Fruit fly (Drosophila melanogaster) whole organism, embryonic: ENCODE results near the gene CG34409.

Experiments
- B-H1 ChIP-seq: fragments of 200-800 bp; sonication (Bioruptor generic); IDR thresholded peaks from 3 replicates; pipeline ENCODE4 v1.3.6; 2022; ENCODE audit warnings: missing biosample characterization, missing genetic modification characterization
- BtbVII ChIP-seq: fragments of 200-800 bp; sonication (Bioruptor generic); optimal IDR thresholded peaks from 3 replicates; lab custom pipeline; 2017; ENCODE audit warnings: missing biosample characterization, mild to moderate bottlenecking, missing genetic modification characterization
- CG10431 ChIP-seq: fragments of 200-800 bp; sonication (Bioruptor generic); optimal IDR thresholded peaks from 3 replicates; lab custom pipeline; 2018; ENCODE audit warnings: missing biosample characterization, mild to moderate bottlenecking, missing genetic modification characterization
- CG12219 ChIP-seq: fragments of 200-800 bp; sonication (Bioruptor generic); optimal IDR thresholded peaks from 3 replicates; lab custom pipeline; 2018; ENCODE audit warnings: missing biosample characterization, mild to moderate bottlenecking, missing genetic modification characterization
- CG12744 ChIP-seq: fragments of 200-800 bp; sonication (Bioruptor generic); optimal IDR thresholded peaks from 2 replicates; lab custom pipeline; 2016; ENCODE audit warnings: missing biosample characterization, missing genetic modification characterization
- CG12942 ChIP-seq: fragments of 200-800 bp; sonication (Bioruptor generic); optimal IDR thresholded peaks from 3 replicates; lab custom pipeline; 2016; ENCODE audit warnings: missing biosample characterization, missing genetic modification characterization
- CG15269 ChIP-seq: fragments of 200-800 bp; sonication (Bioruptor generic); optimal IDR thresholded peaks from 2 replicates; lab custom pipeline; 2018; ENCODE audit warnings: missing biosample characterization, mild to moderate bottlenecking, missing genetic modification characterization, moderate library complexity
- CG1602 ChIP-seq: fragments of 200-800 bp; sonication (Bioruptor generic); optimal IDR thresholded peaks from 3 replicates; lab custom pipeline; 2016; ENCODE audit warnings: missing biosample characterization, missing genetic modification characterization
- CG16815 ChIP-seq: fragments of 200-800 bp; sonication (Bioruptor generic); optimal IDR thresholded peaks from 3 replicates; lab custom pipeline; 2017; ENCODE audit warnings: missing biosample characterization, mild to moderate bottlenecking, missing genetic modification characterization
- CG17328 ChIP-seq: fragments of 200-800 bp; sonication (Bioruptor generic); IDR thresholded peaks from 2 replicates; pipeline ENCODE4 v1.3.6; 2022; ENCODE audit warnings: missing biosample characterization, missing genetic modification characterization
- CG17385 ChIP-seq: fragments of 200-800 bp; sonication (Bioruptor generic); optimal IDR thresholded peaks from 3 replicates; lab custom pipeline; 2018; ENCODE audit warnings: missing biosample characterization, mild to moderate bottlenecking, missing genetic modification characterization
- CG18262 ChIP-seq: fragments of 200-800 bp; optimal IDR thresholded peaks from 3 replicates; lab custom pipeline; 2019; ENCODE audit warnings: missing biosample characterization, mild to moderate bottlenecking, missing genetic modification characterization, moderate library complexity
- CG18476 ChIP-seq: fragments of 200-800 bp; sonication (Bioruptor generic); optimal IDR thresholded peaks from 2 replicates; lab custom pipeline; 2016; ENCODE audit warnings: missing biosample characterization, mild to moderate bottlenecking, missing genetic modification characterization
- CG31365 ChIP-seq: fragments of 200-800 bp; sonication (Bioruptor generic); optimal IDR thresholded peaks from 2 replicates; lab custom pipeline; 2018; ENCODE audit warnings: missing biosample characterization, mild to moderate bottlenecking, missing genetic modification characterization
- CG4730 ChIP-seq: fragments of 200-800 bp; sonication (Bioruptor generic); IDR thresholded peaks from 2 replicates; pipeline ENCODE4 v1.3.6; 2022; ENCODE audit warnings: missing biosample characterization, missing genetic modification characterization
- CG6689 ChIP-seq: fragments of 200-800 bp; sonication (Bioruptor generic); IDR thresholded peaks from 2 replicates; pipeline ENCODE4 v1.3.6; 2022; ENCODE audit warnings: missing biosample characterization, missing genetic modification characterization
- CG7745 ChIP-seq: fragments of 200-800 bp; sonication (Bioruptor generic); optimal IDR thresholded peaks from 2 replicates; lab custom pipeline; 2018; ENCODE audit warnings: missing biosample characterization, mild to moderate bottlenecking, missing genetic modification characterization, moderate library complexity
- CG7786 ChIP-seq: fragments of 200-800 bp; sonication (Bioruptor generic); optimal IDR thresholded peaks from 2 replicates; lab custom pipeline; 2016; ENCODE audit warnings: missing biosample characterization, missing genetic modification characterization
- CG7987 ChIP-seq: fragments of 200-800 bp; sonication (Bioruptor generic); optimal IDR thresholded peaks from 2 replicates; lab custom pipeline; 2018; ENCODE audit warnings: missing biosample characterization, mild to moderate bottlenecking, missing genetic modification characterization, moderate library complexity
- CG9727 ChIP-seq: fragments of 200-800 bp; sonication (Bioruptor generic); optimal IDR thresholded peaks from 3 replicates; lab custom pipeline; 2017; ENCODE audit warnings: missing biosample characterization, mild to moderate bottlenecking, missing genetic modification characterization
- CoRest ChIP-seq: fragments of 200-800 bp; sonication (Bioruptor generic); optimal IDR thresholded peaks from 3 replicates; lab custom pipeline; 2018; ENCODE audit warnings: missing biosample characterization, mild to moderate bottlenecking, missing genetic modification characterization, moderate library complexity
- CrebB ChIP-seq: fragments of 200-800 bp; sonication (Bioruptor generic); optimal IDR thresholded peaks from 3 replicates; lab custom pipeline; 2018; ENCODE audit warnings: missing biosample characterization, mild to moderate bottlenecking, missing genetic modification characterization
- Dip2 ChIP-seq: fragments of 200-800 bp; sonication (Bioruptor generic); IDR thresholded peaks from 2 replicates; pipeline ENCODE4 v1.3.6; 2022; ENCODE audit warnings: missing biosample characterization, missing genetic modification characterization
- Doc3 ChIP-seq: fragments of 200-800 bp; sonication (Bioruptor generic); IDR thresholded peaks from 3 replicates; pipeline ENCODE4 v1.3.6; 2022; ENCODE audit warnings: missing biosample characterization, missing genetic modification characterization; ENCODE audit not compliant: partially characterized antibody
- ERR ChIP-seq: fragments of 200-800 bp; sonication (Bioruptor generic); optimal IDR thresholded peaks from 2 replicates; lab custom pipeline; 2016; ENCODE audit warnings: missing biosample characterization, missing genetic modification characterization
- Hmr ChIP-seq: fragments of 200-800 bp; sonication (Bioruptor generic); optimal IDR thresholded peaks from 3 replicates; lab custom pipeline; 2017; ENCODE audit warnings: mild to moderate bottlenecking, missing biosample characterization, missing genetic modification reagents, missing genetic modification characterization
- Hr3 ChIP-seq: fragments of 200-800 bp; sonication (Bioruptor generic); optimal IDR thresholded peaks from 3 replicates; lab custom pipeline; 2016; ENCODE audit warnings: missing biosample characterization, missing genetic modification characterization
- Hsf ChIP-seq: fragments of 200-800 bp; sonication (Bioruptor generic); optimal IDR thresholded peaks from 3 replicates; lab custom pipeline; 2016; ENCODE audit warnings: missing biosample characterization, missing genetic modification characterization
- Med ChIP-seq: fragments of 200-800 bp; sonication (Bioruptor generic); peaks from one replicate; lab custom pipeline; 2016; ENCODE audit warnings: missing biosample characterization, missing genetic modification characterization, mild to moderate bottlenecking, inconsistent platforms, moderate library complexity
- Mes4 ChIP-seq: fragments of 200-800 bp; sonication (Bioruptor generic); optimal IDR thresholded peaks from 2 replicates; lab custom pipeline; 2016; ENCODE audit warnings: missing biosample characterization, missing genetic modification characterization
- Neu2 ChIP-seq: fragments of 200-800 bp; sonication (Bioruptor generic); optimal IDR thresholded peaks from 3 replicates; lab custom pipeline; 2016; ENCODE audit warnings: missing biosample characterization, missing genetic modification characterization, borderline replicate concordance
- Oli ChIP-seq: fragments of 200-800 bp; sonication (Bioruptor generic); optimal IDR thresholded peaks from 2 replicates; lab custom pipeline; 2018; ENCODE audit warnings: missing biosample characterization, mild to moderate bottlenecking, missing genetic modification characterization, moderate library complexity
- Ravus ChIP-seq: fragments of 200-800 bp; sonication (Bioruptor generic); IDR thresholded peaks from 2 replicates; pipeline ENCODE4 v1.3.6; 2022; ENCODE audit warnings: missing biosample characterization, missing genetic modification characterization
- Usf ChIP-seq: fragments of 200-800 bp; sonication (Bioruptor generic); optimal IDR thresholded peaks from 2 replicates; lab custom pipeline; 2017; ENCODE audit warnings: missing genotype, missing biosample characterization, missing genetic modification characterization
- Xbp1 ChIP-seq: fragments of 200-800 bp; sonication (Bioruptor generic); optimal IDR thresholded peaks from 3 replicates; lab custom pipeline; 2016; ENCODE audit warnings: missing biosample characterization, mild to moderate bottlenecking, missing genetic modification characterization
- ci ChIP-seq: fragments of 200-800 bp; sonication (Bioruptor generic); IDR thresholded peaks from 3 replicates; pipeline ENCODE4 v1.3.6; 2022; ENCODE audit warnings: missing biosample characterization, missing genetic modification characterization
- crc ChIP-seq: fragments of 200-800 bp; sonication (Bioruptor generic); optimal IDR thresholded peaks from 2 replicates; lab custom pipeline; 2016; ENCODE audit warnings: missing biosample characterization, missing genetic modification characterization
- ems ChIP-seq: fragments of 200-800 bp; sonication (Bioruptor generic); optimal IDR thresholded peaks from 3 replicates; lab custom pipeline; 2016; ENCODE audit warnings: missing biosample characterization, missing genetic modification characterization
- fd96Cb ChIP-seq: fragments of 200-800 bp; sonication (Bioruptor generic); optimal IDR thresholded peaks from 2 replicates; lab custom pipeline; 2018; ENCODE audit warnings: missing biosample characterization, mild to moderate bottlenecking, missing genetic modification characterization, moderate library complexity
- gcm ChIP-seq: fragments of 200-800 bp; sonication (Bioruptor generic); optimal IDR thresholded peaks from 2 replicates; lab custom pipeline; 2019; ENCODE audit warnings: missing biosample characterization, mild to moderate bottlenecking, missing genetic modification characterization, moderate library complexity
- gcm2 ChIP-seq: fragments of 200-800 bp; sonication (Bioruptor generic); optimal IDR thresholded peaks from 2 replicates; lab custom pipeline; 2016; ENCODE audit warnings: missing biosample characterization, missing genetic modification characterization
- grau ChIP-seq: fragments of 200-800 bp; optimal IDR thresholded peaks from 3 replicates; lab custom pipeline; 2019; ENCODE audit warnings: missing biosample characterization, mild to moderate bottlenecking, missing genetic modification characterization, moderate library complexity
- inv ChIP-seq: fragments of 200-800 bp; sonication (Bioruptor generic); IDR thresholded peaks from 2 replicates; pipeline ENCODE4 v1.3.6; 2022; ENCODE audit warnings: missing biosample characterization, missing genetic modification characterization; ENCODE audit not compliant: partially characterized antibody
- lab ChIP-seq: fragments of 200-800 bp; sonication (Bioruptor generic); optimal IDR thresholded peaks from 3 replicates; lab custom pipeline; 2017; ENCODE audit warnings: missing biosample characterization, missing genetic modification characterization, mild to moderate bottlenecking, moderate library complexity, missing genetic modification reagents
- lov ChIP-seq, 2 experiments: fragments of 200-800 bp in 1 of 2; fragments of >200 bp in 1 of 2; sonication (Bioruptor generic) in 1 of 2; IDR thresholded peaks in 1 of 2; optimal IDR thresholded peaks in 1 of 2; 2 replicates in 1 of 2; 3 replicates in 1 of 2; pipeline versions ENCODE4 v1.3.6 to Lab custom; 2017 to 2022; ENCODE audit warnings: missing biosample characterization in 1 of 2, missing genetic modification characterization in 1 of 2
- otp ChIP-seq: fragments of 200-800 bp; sonication (Bioruptor generic); IDR thresholded peaks from 3 replicates; pipeline ENCODE4, ENCODE4 v1.3.6; 2022; ENCODE audit warnings: missing biosample characterization, missing genetic modification characterization
- repo ChIP-seq: fragments of 200-800 bp; sonication (Bioruptor generic); optimal IDR thresholded peaks from 2 replicates; lab custom pipeline; 2016; ENCODE audit warnings: missing biosample characterization, missing genetic modification characterization
- run ChIP-seq: fragments of 200-800 bp; sonication (Bioruptor generic); optimal IDR thresholded peaks from 3 replicates; lab custom pipeline; 2018; ENCODE audit warnings: missing biosample characterization, mild to moderate bottlenecking, missing genetic modification characterization
- sima ChIP-seq: fragments of 200-800 bp; sonication (Bioruptor generic); optimal IDR thresholded peaks from 2 replicates; lab custom pipeline; 2016; ENCODE audit warnings: missing biosample characterization, missing genetic modification characterization
- sr ChIP-seq: fragments of 200-800 bp; sonication (Bioruptor generic); IDR thresholded peaks from 3 replicates; pipeline ENCODE4 v1.3.6; 2022; ENCODE audit warnings: missing biosample characterization, missing genetic modification characterization
- zf30C ChIP-seq: fragments of 200-800 bp; sonication (Bioruptor generic); optimal IDR thresholded peaks from 3 replicates; lab custom pipeline; 2018; ENCODE audit warnings: missing biosample characterization, mild to moderate bottlenecking, missing genetic modification characterization
- zfh2 ChIP-seq: fragments of 200-800 bp; sonication (Bioruptor generic); optimal IDR thresholded peaks from 2 replicates; lab custom pipeline; 2016; ENCODE audit warnings: missing biosample characterization, missing genetic modification characterization

CG34409 gene

dm6 chr3R:9740713-9741112 is 5.5 kb downstream of the CG34409 start, which contains the start of gene Pnn (continued):
- TF ChIP-seq Hmr: no peak
- no peak for TF ChIP-seq BtbVII
- peak; percentile 86 for TF ChIP-seq inv (GFP tag; lab: Robert Waterston, UW)
- TF ChIP-seq CG12219: no peak
- peak; percentile 44 for TF ChIP-seq CG7745
- TF ChIP-seq run: no peak
- peak; percentile 6 for TF ChIP-seq Xbp1 (GFP tag; lab: Kevin White, UChicago)
- no peak for TF ChIP-seq CG18476
- no peak for TF ChIP-seq ERR (GFP tag; lab: Kevin White, UChicago)
- no peak for TF ChIP-seq CG12744 (GFP tag; lab: Kevin White, UChicago)
- no peak for TF ChIP-seq Hsf (GFP tag; lab: Kevin White, UChicago)
- no peak for TF ChIP-seq gcm2 (GFP tag; lab: Kevin White, UChicago)
- TF ChIP-seq sima: no peak
- TF ChIP-seq crc (GFP tag; lab: Kevin White, UChicago): no peak
- no peak for TF ChIP-seq CG1602
- TF ChIP-seq B-H1 (GFP tag; lab: Robert Waterston, UW): no peak
- no peak for TF ChIP-seq CG16815 (GFP tag; lab: Kevin White, UChicago)
- no peak for TF ChIP-seq Usf (GFP tag; lab: Kevin White, UChicago)
- TF ChIP-seq zfh2 (GFP tag; lab: Kevin White, UChicago): no peak
- TF ChIP-seq Oli: no peak
- no peak for TF ChIP-seq CG4730 (GFP tag; lab: Robert Waterston, UW)
- no peak for TF ChIP-seq CG15269 (tag; lab: Kevin White, UChicago)
- TF ChIP-seq fd96Cb: no peak
- TF ChIP-seq sr (GFP tag; lab: Robert Waterston, UW): no peak
- TF ChIP-seq CG9727 (GFP tag; lab: Kevin White, UChicago): no peak
- no peak for TF ChIP-seq CG6689
- no peak for TF ChIP-seq CG31365 (tag; lab: Kevin White, UChicago)
- no peak for TF ChIP-seq Neu2 (GFP tag; lab: Kevin White, UChicago)
- no peak for TF ChIP-seq grau (tag; lab: Kevin White, UChicago)
- no peak for TF ChIP-seq CG17385 (GFP tag; lab: Kevin White, UChicago)
- TF ChIP-seq CG7786 (GFP tag; lab: Kevin White, UChicago): no peak
- TF ChIP-seq CG17328: no peak
- no peak for TF ChIP-seq Dip2 (GFP tag; lab: Robert Waterston, UW)
- no peak for TF ChIP-seq ci (GFP tag; lab: Robert Waterston, UW)
- TF ChIP-seq Doc3: peak; percentile 86
- no peak for TF ChIP-seq otp (GFP tag; lab: Robert Waterston, UW)
- no peak for TF ChIP-seq zf30C (GFP tag; lab: Kevin White, UChicago)
- no peak for TF ChIP-seq lov (optimal IDR thresholded peaks at IDR 0.05; lab: Kevin White, UChicago)
- TF ChIP-seq lov (GFP tag; IDR thresholded peaks at IDR 0.05; lab: Robert Waterston, UW): no peak
- TF ChIP-seq CG10431 (GFP tag; lab: Kevin White, UChicago): no peak
- no peak for TF ChIP-seq ems (GFP tag; lab: Kevin White, UChicago)
- TF ChIP-seq Ravus (GFP tag; lab: Robert Waterston, UW): no peak
- no peak for TF ChIP-seq lab (GFP tag; lab: Kevin White, UChicago)
- no peak for TF ChIP-seq CG12942 (GFP tag; lab: Kevin White, UChicago)
- no peak for TF ChIP-seq CoRest
- TF ChIP-seq CG18262: peak; percentile 17
- TF ChIP-seq repo (GFP tag; lab: Kevin White, UChicago): no peak
- TF ChIP-seq Mes4: no peak
- no peak for TF ChIP-seq CG7987
- peak; percentile 56 for TF ChIP-seq Med (GFP tag; lab: Kevin White, UChicago)
- no peak for TF ChIP-seq CrebB
- TF ChIP-seq Hr3 (GFP tag; lab: Kevin White, UChicago): no peak
- TF ChIP-seq gcm: no peak
